Worm (Caenorhabditis elegans): ENCODE results near the gene ent-2.

- TF ChIP-seq ztf-11 (tag; optimal IDR thresholded peaks at IDR 0.05), result no peak
- TF ChIP-seq lin-13 (GFP tag; optimal IDR thresholded peaks at IDR 0.05), result no peak
- no peak for TF ChIP-seq dmd-4 (tag; optimal IDR thresholded peaks at IDR 0.05)
- TF ChIP-seq peb-1 (tag; optimal IDR thresholded peaks at IDR 0.05), result no peak
- TF ChIP-seq nhr-11 (tag; optimal IDR thresholded peaks at IDR 0.05), result no peak
- TF ChIP-seq mdl-1 (tag; optimal IDR thresholded peaks at IDR 0.05), result no peak
These were observed 29.5 kb downstream of the ent-2 start, which contains the start of gene K09E9.4 for ce11 chrX:15630340-15630739.
